Fruit fly (Drosophila melanogaster) S2 (cell line): ENCODE data around the gene CG10301.
A peak's percentile ranks its signal among the peaks of the same experiment; 100 is the strongest.

Experiments
- CG8478 ChIP-seq: fragments of >200 bp; optimal IDR thresholded peaks from 2 replicates; lab custom pipeline; 2018
- CTCF ChIP-seq, 2 experiments: fragments of >200 bp; optimal IDR thresholded peaks; 2 replicates each; lab custom pipeline; 2018

CG10301 gene

dm6 chr3R:23685955-23686354 lies 24.0 kb upstream of the CG10301 start, which contains the start of gene SPE:
TSS of gene SPE (plus strand) at chr3R:23686255.
- TF ChIP-seq CG8478 (lab: Kevin White, UChicago) (no peak), CTCF (optimal IDR thresholded peaks at IDR 0.05; lab: Kevin White, UChicago) (no peak)

dm6 chr3R:23686924-23687323 lies 23.0 kb upstream of the CG10301 start:
- TF ChIP-seq CTCF (optimal IDR thresholded peaks at IDR 0.05; lab: Kevin White, UChicago) (no peak), CG8478 (lab: Kevin White, UChicago) (no peak)

dm6 chr3R:23694579-23695033 lies 15.4 kb upstream of the CG10301 start, which contains the start of gene CG10254:
TSS of gene CG10254 (minus strand) at chr3R:23694983.
- TF ChIP-seq CTCF (optimal IDR thresholded peaks at IDR 0.05; lab: Kevin White, UChicago) (peak; percentile 22 to 62), CG8478 (lab: Kevin White, UChicago) (no peak)

- TF ChIP-seq CTCF (optimal IDR thresholded peaks at IDR 0.05; lab: Kevin White, UChicago) (no peak), CG8478 (lab: Kevin White, UChicago) (no peak)
These were observed 13.8 kb upstream of the CG10301 start, which contains the start of gene CG10252 for dm6 chr3R:23696145-23696544. TSS of gene CG10252 (minus strand) at chr3R:23696245.

- TF ChIP-seq CTCF (optimal IDR thresholded peaks at IDR 0.05; lab: Kevin White, UChicago), result no peak
- no peak for TF ChIP-seq CG8478 (lab: Kevin White, UChicago)
These were observed 11.1 kb upstream of the CG10301 start, which contains the start of gene prt for dm6 chr3R:23698835-23699234. TSS of gene prt (minus strand) at chr3R:23699027.

- no peak for TF ChIP-seq CTCF (optimal IDR thresholded peaks at IDR 0.05; lab: Kevin White, UChicago)
- no peak for TF ChIP-seq CG8478 (lab: Kevin White, UChicago)
These were observed 9.6 kb upstream of the CG10301 start, which contains the start of the genes CG31468 and Gba1a for dm6 chr3R:23700304-23700767. TSS of gene CG31468 (minus strand) at chr3R:23700354. TSS of gene Gba1a (plus strand) at chr3R:23700621.

dm6 chr3R:23702461-23702860 lies 7.5 kb upstream of the CG10301 start, which contains the start of gene Qsox4:
TSS of gene Qsox4 (plus strand) at chr3R:23702761.
- TF ChIP-seq CG8478 (lab: Kevin White, UChicago), result no peak
- no peak for TF ChIP-seq CTCF (optimal IDR thresholded peaks at IDR 0.05; lab: Kevin White, UChicago)

- TF ChIP-seq CTCF (optimal IDR thresholded peaks at IDR 0.05; lab: Kevin White, UChicago) (no peak), CG8478 (lab: Kevin White, UChicago) (no peak)
These were observed 5.5 kb upstream of the CG10301 start, which contains the start of gene Gba1b for dm6 chr3R:23704383-23705033. TSS of gene Gba1b (plus strand) at chr3R:23704804.

dm6 chr3R:23711195-23711594 lies 1.2 kb downstream of the CG10301 start, which contains the start of gene CG10300:
TSS of gene CG10300 (plus strand) at chr3R:23711527.
- no peak for TF ChIP-seq CTCF (optimal IDR thresholded peaks at IDR 0.05; lab: Kevin White, UChicago)

dm6 chr3R:23713901-23714300 lies 3.9 kb downstream of the CG10301 start:
- TF ChIP-seq CTCF (optimal IDR thresholded peaks at IDR 0.05; lab: Kevin White, UChicago), result no peak
- TF ChIP-seq CG8478 (lab: Kevin White, UChicago), result no peak

dm6 chr3R:23714852-23715251 lies 4.9 kb downstream of the CG10301 start:
- TF ChIP-seq CTCF (optimal IDR thresholded peaks at IDR 0.05; lab: Kevin White, UChicago), result no peak
- TF ChIP-seq CG8478 (lab: Kevin White, UChicago), result no peak

- TF ChIP-seq CTCF (optimal IDR thresholded peaks at IDR 0.05; lab: Kevin White, UChicago) (no peak), CG8478 (lab: Kevin White, UChicago) (no peak)
These were observed 8.5 kb downstream of the CG10301 start, which contains the start of gene nau for dm6 chr3R:23718297-23718941. TSS of gene nau (minus strand) at chr3R:23718357.

dm6 chr3R:23721525-23721924 lies 11.6 kb downstream of the CG10301 start, which contains the start of gene CG10232:
TSS of gene CG10232 (minus strand) at chr3R:23721625.
- TF ChIP-seq CG8478 (lab: Kevin White, UChicago), result no peak
- TF ChIP-seq CTCF (optimal IDR thresholded peaks at IDR 0.05; lab: Kevin White, UChicago), result no peak

dm6 chr3R:23721936-23722335 lies 12.0 kb downstream of the CG10301 start:
- TF ChIP-seq CTCF (optimal IDR thresholded peaks at IDR 0.05; lab: Kevin White, UChicago), result peak; percentile 54 to 90
- TF ChIP-seq CG8478 (lab: Kevin White, UChicago), result no peak
